Worm (Caenorhabditis elegans) whole organism, L2 larva: ENCODE results near the gene ctsa-1.1.

Experiments used
- C34F6.9 ChIP-seq: fragments of 150-350 bp; optimal IDR thresholded peaks from 2 replicates; lab custom pipeline; 2014; ENCODE audit warnings: missing biosample characterization, missing genetic modification characterization
- Y55F3AM.14 ChIP-seq: fragments of 200-800 bp; sonication (Bioruptor generic); optimal IDR thresholded peaks from 2 replicates; lab custom pipeline; 2018; ENCODE audit warnings: mild to moderate bottlenecking, missing genetic modification characterization, missing compliant biosample characterization
- ZK546.5 ChIP-seq: sonication (generic microtip); optimal IDR thresholded peaks from 2 replicates; lab custom pipeline; 2017; ENCODE audit warnings: missing biosample characterization, missing genetic modification characterization
- aly-2 ChIP-seq: fragments of 150-350 bp; optimal IDR thresholded peaks from 2 replicates; lab custom pipeline; 2014; ENCODE audit warnings: missing biosample characterization, missing genetic modification characterization
- ama-1 ChIP-seq: fragments of 150-350 bp; optimal IDR thresholded peaks from 2 replicates; lab custom pipeline; 2018; ENCODE audit warnings: inconsistent platforms
- ceh-16 ChIP-seq: fragments of 150-350 bp; optimal IDR thresholded peaks from 2 replicates; lab custom pipeline; 2014; ENCODE audit warnings: missing biosample characterization, missing genetic modification characterization
- ceh-82 ChIP-seq: fragments of 150-350 bp; optimal IDR thresholded peaks from 2 replicates; lab custom pipeline; 2014; ENCODE audit warnings: missing biosample characterization, missing genetic modification characterization
- crh-2 ChIP-seq: sonication (generic microtip); optimal IDR thresholded peaks from 2 replicates; lab custom pipeline; 2017; ENCODE audit warnings: missing biosample characterization, missing genetic modification characterization
- dmd-4 ChIP-seq: sonication (generic microtip); optimal IDR thresholded peaks from 2 replicates; lab custom pipeline; 2017; ENCODE audit warnings: missing biosample characterization, missing genetic modification characterization
- egl-27 ChIP-seq: sonication (generic microtip); optimal IDR thresholded peaks from 3 replicates; lab custom pipeline; 2017; ENCODE audit warnings: missing biosample characterization, missing genetic modification reagents, missing genetic modification characterization
- fos-1 ChIP-seq: fragments of 150-350 bp; optimal IDR thresholded peaks from 2 replicates; lab custom pipeline; 2014; ENCODE audit warnings: missing biosample characterization, missing genetic modification characterization
- gmeb-1 ChIP-seq: fragments of 150-350 bp; optimal IDR thresholded peaks from 2 replicates; lab custom pipeline; 2014; ENCODE audit warnings: missing biosample characterization, missing genetic modification characterization
- lin-11 ChIP-seq: fragments of 150-350 bp; sonication (generic microtip); optimal IDR thresholded peaks from 2 replicates; lab custom pipeline; 2014; ENCODE audit warnings: missing biosample characterization, missing genetic modification characterization, inconsistent platforms, mixed read lengths
- lin-39 ChIP-seq: fragments of 150-350 bp; optimal IDR thresholded peaks from 2 replicates; lab custom pipeline; 2014; ENCODE audit warnings: missing biosample characterization, missing genetic modification reagents, missing genetic modification characterization
- lsy-2 ChIP-seq, 2 experiments: fragments of 150-350 bp in 1 of 2; sonication (generic microtip) in 1 of 2; optimal IDR thresholded peaks; 2 replicates each; lab custom pipeline; 2014 to 2017; ENCODE audit warnings: missing biosample characterization in 2 of 2, missing genetic modification characterization in 2 of 2
- mab-5 ChIP-seq: fragments of 150-350 bp; optimal IDR thresholded peaks from 2 replicates; lab custom pipeline; 2014; ENCODE audit warnings: missing biosample characterization, missing genetic modification characterization
- mdl-1 ChIP-seq, 2 experiments: fragments of 150-350 bp in 1 of 2; sonication (generic microtip) in 1 of 2; optimal IDR thresholded peaks; 2 replicates each; lab custom pipeline; 2017; ENCODE audit warnings: missing biosample characterization in 2 of 2, missing genetic modification characterization in 2 of 2
- nhr-10 ChIP-seq: sonication (generic microtip); optimal IDR thresholded peaks from 2 replicates; lab custom pipeline; 2017; ENCODE audit warnings: missing biosample characterization, missing genetic modification characterization
- nhr-11 ChIP-seq: fragments of 150-350 bp; optimal IDR thresholded peaks from 2 replicates; lab custom pipeline; 2014; ENCODE audit warnings: missing biosample characterization, missing genetic modification characterization
- nhr-12 ChIP-seq: fragments of 150-350 bp; optimal IDR thresholded peaks from 2 replicates; lab custom pipeline; 2014; ENCODE audit warnings: missing biosample characterization, missing genetic modification characterization
- nhr-129 ChIP-seq: fragments of 150-350 bp; optimal IDR thresholded peaks from 2 replicates; lab custom pipeline; 2014; ENCODE audit warnings: missing biosample characterization, missing genetic modification characterization
- nhr-21 ChIP-seq: fragments of 150-350 bp; optimal IDR thresholded peaks from 2 replicates; lab custom pipeline; 2014; ENCODE audit warnings: missing biosample characterization, missing genetic modification characterization
- nhr-23 ChIP-seq: fragments of 150-350 bp; optimal IDR thresholded peaks from 2 replicates; lab custom pipeline; 2014; ENCODE audit warnings: missing biosample characterization, missing genetic modification reagents, missing genetic modification characterization
- nhr-6 ChIP-seq: fragments of 150-350 bp; optimal IDR thresholded peaks from 2 replicates; lab custom pipeline; 2014; ENCODE audit warnings: missing biosample characterization, missing genetic modification characterization
- sem-4 ChIP-seq: fragments of 150-350 bp; optimal IDR thresholded peaks from 2 replicates; lab custom pipeline; 2014; ENCODE audit warnings: missing biosample characterization, missing genetic modification reagents, missing genetic modification characterization
- skn-1 ChIP-seq: sonication (generic microtip); optimal IDR thresholded peaks from 2 replicates; lab custom pipeline; 2017; ENCODE audit warnings: missing biosample characterization, missing genetic modification characterization
- sma-3 ChIP-seq: sonication (generic microtip); optimal IDR thresholded peaks from 2 replicates; lab custom pipeline; 2016; ENCODE audit warnings: missing genetic modification reagents, missing genetic modification characterization, missing compliant biosample characterization
- sma-9 ChIP-seq, 2 experiments: fragments of 150-350 bp in 1 of 2; sonication (generic microtip) in 1 of 2; optimal IDR thresholded peaks; 2 replicates each; lab custom pipeline; 2014 to 2016; ENCODE audit warnings: missing genetic modification characterization in 2 of 2, mild to moderate bottlenecking in 1 of 2, missing biosample characterization in 1 of 2, missing compliant biosample characterization in 1 of 2, missing genetic modification reagents in 1 of 2, moderate library complexity in 1 of 2
- snpc-4 ChIP-seq: fragments of 150-350 bp; optimal IDR thresholded peaks from 2 replicates; lab custom pipeline; 2014; ENCODE audit warnings: missing biosample characterization, missing genetic modification characterization
- unc-55 ChIP-seq: fragments of 150-350 bp; sonication (generic microtip); optimal IDR thresholded peaks from 3 replicates; lab custom pipeline; 2014; ENCODE audit warnings: missing biosample characterization, missing genetic modification reagents, missing genetic modification characterization
- unc-62 ChIP-seq: fragments of 150-350 bp; optimal IDR thresholded peaks from 2 replicates; lab custom pipeline; 2014; ENCODE audit warnings: missing biosample characterization, missing genetic modification reagents, missing genetic modification characterization
- ztf-1 ChIP-seq: fragments of 200-800 bp; sonication (Bioruptor generic); conservative IDR thresholded peaks from 2 replicates; pipeline ENCODE4 v1.3.6; 2022; ENCODE audit warnings: missing genetic modification characterization, missing compliant biosample characterization
- ztf-11 ChIP-seq: sonication (generic microtip); optimal IDR thresholded peaks from 2 replicates; lab custom pipeline; 2017; ENCODE audit warnings: missing biosample characterization, missing genetic modification characterization
- ztf-4 ChIP-seq: fragments of 150-350 bp; optimal IDR thresholded peaks from 2 replicates; lab custom pipeline; 2014; ENCODE audit warnings: missing biosample characterization, missing genetic modification characterization

ctsa-1.1 gene

DNA sequence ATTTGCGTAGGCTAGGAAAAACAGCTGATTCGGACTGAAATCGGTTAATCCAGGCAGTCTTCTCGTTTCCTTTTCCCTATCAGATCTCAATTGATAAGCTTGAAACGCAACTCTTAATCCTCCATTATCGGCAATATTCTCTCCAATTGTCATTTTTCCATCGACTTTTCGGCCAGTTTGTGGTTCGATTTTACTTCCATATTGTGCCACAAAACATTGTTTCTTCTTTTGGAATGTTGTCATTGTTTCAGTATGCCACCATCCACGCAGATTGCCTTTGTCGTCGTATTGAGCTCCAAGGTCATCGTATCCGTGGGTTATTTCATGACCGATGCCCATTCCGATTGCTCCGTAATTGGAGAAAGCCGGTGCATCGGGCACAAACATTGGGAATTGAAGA, 38.4 kb downstream of the ctsa-1.1 start:
- no peak for TF ChIP-seq nhr-23 (tag; lab: Kevin White, UChicago)
- TF ChIP-seq lin-11 (tag; lab: Kevin White, UChicago) = no peak
- TF ChIP-seq gmeb-1 (tag; lab: Kevin White, UChicago) = no peak
- no peak for TF ChIP-seq lin-39
- TF ChIP-seq sma-3 (GFP tag; lab: Kevin White, UChicago) = no peak
- no peak for TF ChIP-seq ceh-16 (tag; lab: Kevin White, UChicago)
- TF ChIP-seq Y55F3AM.14 (GFP tag; lab: Kevin White, UChicago) = no peak
- TF ChIP-seq ama-1 = no peak
- no peak for TF ChIP-seq ztf-4 (tag; lab: Kevin White, UChicago)
- TF ChIP-seq nhr-21 = no peak
- TF ChIP-seq skn-1 = no peak
- no peak for TF ChIP-seq unc-55 (GFP tag; lab: Kevin White, UChicago)
- no peak for TF ChIP-seq snpc-4 (tag; lab: Kevin White, UChicago)
- TF ChIP-seq nhr-10 (tag; lab: Kevin White, UChicago) = no peak
- no peak for TF ChIP-seq ceh-82
- TF ChIP-seq crh-2 (tag; lab: Kevin White, UChicago) = no peak
- TF ChIP-seq ztf-11 (tag; lab: Kevin White, UChicago) = no peak
- TF ChIP-seq nhr-129 (tag; lab: Kevin White, UChicago) = no peak
- TF ChIP-seq aly-2 (tag; lab: Kevin White, UChicago) = no peak

DNA sequence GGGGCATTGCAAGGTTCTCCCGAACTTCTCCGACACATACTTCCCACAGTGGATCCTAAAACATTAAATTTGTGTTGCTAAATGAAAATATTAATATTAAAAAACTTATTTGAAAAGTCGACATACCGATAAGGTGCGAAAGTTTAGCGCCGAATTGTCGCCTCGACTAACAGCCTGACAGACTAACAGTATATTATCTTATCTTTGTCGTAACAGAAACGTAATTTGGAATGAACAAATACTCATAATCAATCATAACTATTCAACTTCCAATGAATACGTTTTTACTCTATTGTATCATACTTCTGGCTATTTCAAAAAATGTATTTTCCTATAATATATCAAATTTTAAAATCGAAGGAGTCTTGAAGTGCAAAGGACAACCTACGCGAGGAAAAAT, 39.5 kb downstream of the ctsa-1.1 start, which contains the start of gene F26G1.11:
TSS of gene F26G1.11 (plus strand) at position 205 of the 400 bp plus-strand sequence.
- no peak for TF ChIP-seq lsy-2 (tag; optimal IDR thresholded peaks at IDR 0.05; lab: Kevin White, UChicago)
- TF ChIP-seq egl-27 = no peak
- peak; percentile 16 for TF ChIP-seq crh-2 (tag; lab: Kevin White, UChicago)
- peak; percentile 90 for TF ChIP-seq fos-1
- no peak for TF ChIP-seq nhr-21
- TF ChIP-seq Y55F3AM.14 (GFP tag; lab: Kevin White, UChicago) = no peak
- TF ChIP-seq sma-9 (GFP tag; optimal IDR thresholded peaks at IDR 0.05; lab: Kevin White, UChicago) = peak; percentile 18
- TF ChIP-seq sma-9 (tag; optimal IDR thresholded peaks at IDR 0.05; lab: Kevin White, UChicago) = no peak

DNA sequence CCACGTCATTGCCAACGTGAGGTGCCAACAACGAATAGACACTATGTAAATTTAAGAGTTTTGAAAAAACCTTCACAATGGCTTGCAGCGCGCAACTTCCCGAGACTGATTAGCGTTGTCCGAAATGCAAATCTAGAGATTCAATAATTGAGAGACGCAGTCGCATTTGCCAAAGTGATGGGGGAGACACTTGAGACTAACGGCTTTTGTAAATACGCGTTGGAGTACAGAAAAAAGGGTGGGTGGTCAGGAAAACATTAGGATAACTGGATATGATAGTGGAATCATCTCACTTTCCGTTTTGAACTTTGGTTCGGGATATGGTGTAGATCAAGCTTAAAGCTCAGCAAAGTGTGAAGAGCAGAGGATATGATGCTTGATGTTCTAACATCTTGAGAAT, 42.3 kb downstream of the ctsa-1.1 start:
- TF ChIP-seq nhr-21 (no peak), lsy-2 (tag; optimal IDR thresholded peaks at IDR 0.05; lab: Kevin White, UChicago) (no peak), snpc-4 (tag; lab: Kevin White, UChicago) (no peak), crh-2 (tag; lab: Kevin White, UChicago) (no peak), unc-62 (GFP tag; lab: Kevin White, UChicago) (no peak), nhr-10 (tag; lab: Kevin White, UChicago) (no peak), skn-1 (no peak), mab-5 (tag; lab: Kevin White, UChicago) (no peak), dmd-4 (tag; lab: Kevin White, UChicago) (no peak), nhr-12 (no peak), ceh-16 (tag; lab: Kevin White, UChicago) (no peak), aly-2 (tag; lab: Kevin White, UChicago) (no peak), mdl-1 (tag; optimal IDR thresholded peaks at IDR 0.05; lab: Kevin White, UChicago) (no peak), unc-55 (GFP tag; lab: Kevin White, UChicago) (no peak), C34F6.9 (no peak), nhr-6 (tag; lab: Kevin White, UChicago) (no peak), sma-9 (GFP tag; optimal IDR thresholded peaks at IDR 0.05; lab: Kevin White, UChicago) (no peak), sma-9 (tag; optimal IDR thresholded peaks at IDR 0.05; lab: Kevin White, UChicago) (no peak), nhr-11 (tag; lab: Kevin White, UChicago) (no peak), ZK546.5 (tag; lab: Kevin White, UChicago) (no peak), sem-4 (tag; lab: Kevin White, UChicago) (no peak)

DNA sequence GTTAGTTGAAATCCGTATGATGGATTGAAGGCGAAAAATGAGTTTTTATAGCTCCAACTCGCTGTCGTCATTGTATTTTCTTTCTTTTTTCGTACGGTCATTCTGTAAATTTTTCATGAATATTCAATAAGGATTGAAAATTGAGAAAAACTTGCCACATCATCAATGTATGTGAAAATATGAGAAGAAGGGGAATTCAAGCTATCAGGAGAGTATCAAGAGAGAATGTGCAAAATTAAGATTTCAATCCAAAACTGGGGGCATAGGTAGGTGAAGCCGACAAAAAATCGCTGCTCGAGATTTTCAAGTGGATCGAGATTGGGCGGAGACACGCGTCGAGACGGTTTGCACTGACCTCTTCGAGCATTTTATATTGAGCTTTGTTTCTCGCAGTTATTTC, 47.0 kb downstream of the ctsa-1.1 start, which contains the start of gene nep-12:
TSS of gene nep-12 (minus strand) at position 101 of the 400 bp plus-strand sequence.
- TF ChIP-seq skn-1 = no peak
- no peak for TF ChIP-seq ztf-1
- no peak for TF ChIP-seq nhr-23 (tag; lab: Kevin White, UChicago)

DNA sequence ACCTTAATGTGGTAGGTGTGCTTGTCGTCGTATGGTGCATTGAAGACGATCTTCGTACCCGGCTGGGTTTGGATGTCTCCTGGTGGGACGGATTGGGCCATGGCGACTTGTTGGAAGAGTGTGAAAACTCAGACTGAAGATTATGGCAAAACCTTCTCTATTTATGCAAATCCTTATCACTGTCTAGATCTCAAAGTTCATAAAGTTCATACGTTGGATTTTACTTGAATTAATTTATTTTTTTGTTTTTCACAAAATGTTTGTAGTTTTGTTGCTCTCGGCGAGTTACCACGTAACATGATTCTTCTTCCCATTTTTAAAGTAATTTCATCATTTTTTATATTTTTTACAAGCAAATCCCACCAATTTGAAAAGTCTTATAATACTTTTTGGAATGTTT, 48.7 kb downstream of the ctsa-1.1 start, which contains the start of gene msp-3:
TSS of gene msp-3 (minus strand) at position 101 of the 400 bp plus-strand sequence.
- TF ChIP-seq ztf-1 (no peak), ztf-4 (tag; lab: Kevin White, UChicago) (no peak), nhr-12 (no peak), lin-11 (tag; lab: Kevin White, UChicago) (no peak), sem-4 (tag; lab: Kevin White, UChicago) (no peak)
